Fruit fly (Drosophila melanogaster) whole organism, wandering third instar larva: ENCODE results near the gene MtnC.

Experiments
- CrebA ChIP-seq: fragments of 200-800 bp; sonication (Bioruptor generic); optimal IDR thresholded peaks from 2 replicates; lab custom pipeline; 2016; ENCODE audit warnings: missing biosample characterization, mild to moderate bottlenecking, missing genetic modification characterization, borderline replicate concordance
- Dif ChIP-seq: fragments of 200-275, 200-300 bp; sonication (Bioruptor generic); optimal IDR thresholded peaks from 2 replicates; lab custom pipeline; 2018; ENCODE audit warnings: missing biosample characterization, missing genetic modification characterization; ENCODE audit not compliant: partially characterized antibody
- HLH106 ChIP-seq: fragments of 200-800 bp; optimal IDR thresholded peaks from 3 replicates; lab custom pipeline; 2019; ENCODE audit warnings: missing biosample characterization, mild to moderate bottlenecking, missing genetic modification characterization, moderate library complexity
- Hnf4 ChIP-seq: fragments of 200-800 bp; sonication (Bioruptor generic); optimal IDR thresholded peaks from 2 replicates; lab custom pipeline; 2016; ENCODE audit warnings: missing biosample characterization, mild to moderate bottlenecking, missing genetic modification characterization
- Hr83 ChIP-seq: fragments of 200-300 bp; sonication (Bioruptor generic); optimal IDR thresholded peaks from 2 replicates; lab custom pipeline; 2016; ENCODE audit warnings: missing biosample characterization, mild to moderate bottlenecking, missing genetic modification characterization, moderate library complexity; ENCODE audit not compliant: poor library complexity, severe bottlenecking
- N ChIP-seq: fragments of >200 bp; optimal IDR thresholded peaks from 2 replicates; lab custom pipeline; 2018; ENCODE audit warnings: missing biosample characterization, missing external identifiers, missing genetic modification characterization
- OdsH ChIP-seq: fragments of 200-800 bp; sonication (Bioruptor generic); optimal IDR thresholded peaks from 2 replicates; lab custom pipeline; 2016; ENCODE audit warnings: missing biosample characterization, mild to moderate bottlenecking, missing genetic modification characterization
- Sp1 ChIP-seq: fragments of 200-800 bp; sonication (Bioruptor generic); optimal IDR thresholded peaks from 3 replicates; lab custom pipeline; 2019; ENCODE audit warnings: missing biosample characterization, mild to moderate bottlenecking, missing genetic modification characterization, moderate library complexity
- Vsx2 ChIP-seq: fragments of 200-300, 225-300 bp; sonication (Bioruptor generic); optimal IDR thresholded peaks from 2 replicates; lab custom pipeline; 2018; ENCODE audit warnings: missing biosample characterization, missing genetic modification characterization; ENCODE audit not compliant: partially characterized antibody
- brk ChIP-seq: fragments of 200-800 bp; sonication (Bioruptor generic); optimal IDR thresholded peaks from 2 replicates; lab custom pipeline; 2016; ENCODE audit warnings: missing biosample characterization, mild to moderate bottlenecking, missing genetic modification characterization
- ey ChIP-seq: fragments of 200-800 bp; sonication (Bioruptor generic); optimal IDR thresholded peaks from 2 replicates; lab custom pipeline; 2016; ENCODE audit warnings: missing biosample characterization, missing genetic modification characterization
- fru ChIP-seq: fragments of 200-800 bp; sonication (Bioruptor generic); optimal IDR thresholded peaks from 3 replicates; lab custom pipeline; 2016; ENCODE audit warnings: missing biosample characterization, mild to moderate bottlenecking, missing genetic modification characterization
- h ChIP-seq: fragments of 200-800 bp; sonication (Bioruptor generic); optimal IDR thresholded peaks from 3 replicates; lab custom pipeline; 2016; ENCODE audit warnings: missing biosample characterization, mild to moderate bottlenecking, missing genetic modification characterization
- jim ChIP-seq: fragments of 175-275, 200-325 bp; sonication (Bioruptor generic); optimal IDR thresholded peaks from 2 replicates; lab custom pipeline; 2016; ENCODE audit warnings: missing biosample characterization, mild to moderate bottlenecking, missing genetic modification characterization
- rgr ChIP-seq: fragments of 200-800 bp; sonication (Bioruptor generic); optimal IDR thresholded peaks from 3 replicates; lab custom pipeline; 2016; ENCODE audit warnings: missing biosample characterization, mild to moderate bottlenecking, missing genetic modification characterization
- sage ChIP-seq: fragments of 200-800 bp; sonication (Bioruptor generic); optimal IDR thresholded peaks from 2 replicates; lab custom pipeline; 2016; ENCODE audit warnings: missing biosample characterization, mild to moderate bottlenecking, missing genetic modification characterization
- sv ChIP-seq: fragments of 200-800 bp; sonication (Bioruptor generic); optimal IDR thresholded peaks from 3 replicates; lab custom pipeline; 2016; ENCODE audit warnings: missing biosample characterization, missing genetic modification characterization
- woc ChIP-seq: sonication (Bioruptor generic); optimal IDR thresholded peaks from 2 replicates; lab custom pipeline; 2016; ENCODE audit warnings: missing biosample characterization, mild to moderate bottlenecking, missing genetic modification characterization

The MtnC gene

dm6 chr3R:20407245-20407644 lies 47.1 kb downstream of the MtnC start:
- no peak for TF ChIP-seq fru (GFP tag; lab: Kevin White, UChicago)
- TF ChIP-seq ey (GFP tag; lab: Kevin White, UChicago), result no peak
- no peak for TF ChIP-seq Vsx2
- no peak for TF ChIP-seq Sp1 (GFP tag; lab: Kevin White, UChicago)
- no peak for TF ChIP-seq HLH106 (tag; lab: Kevin White, UChicago)

dm6 chr3R:20407771-20408315 lies 47.7 kb downstream of the MtnC start, which contains the start of the genes Tmlh and eIF3g2:
Gene Tmlh (minus strand): TSS chr3R:20407871.
Gene eIF3g2 (plus strand): TSS chr3R:20408265.
- TF ChIP-seq Vsx2 (no peak), sage (GFP tag; lab: Kevin White, UChicago) (no peak), Hr83 (GFP tag; lab: Kevin White, UChicago) (no peak), rgr (GFP tag; lab: Kevin White, UChicago) (no peak), woc (no peak), Sp1 (GFP tag; lab: Kevin White, UChicago) (no peak), OdsH (GFP tag; lab: Kevin White, UChicago) (no peak), jim (GFP tag; lab: Kevin White, UChicago) (no peak), Hnf4 (GFP tag; lab: Kevin White, UChicago) (no peak), fru (GFP tag; lab: Kevin White, UChicago) (no peak), N (GFP tag; lab: Kevin White, UChicago) (no peak), brk (GFP tag; lab: Kevin White, UChicago) (no peak), CrebA (no peak), h (GFP tag; lab: Kevin White, UChicago) (no peak), Dif (GFP tag; lab: Kevin White, UChicago) (no peak), sv (GFP tag; lab: Kevin White, UChicago) (no peak)
